Worm (Caenorhabditis elegans) whole organism, late embryonic: ENCODE data around the gene col-3.

Experiments
- K09A11.1 ChIP-seq: sonication (generic microtip); optimal IDR thresholded peaks from 2 replicates; lab custom pipeline; 2017; ENCODE audit warnings: antibody characterized with exemption, mild to moderate bottlenecking, missing genetic modification characterization, missing compliant biosample characterization; ENCODE audit not compliant: insufficient read depth
- T23F11.4 ChIP-seq: fragments of 200-800 bp; sonication (Bioruptor generic); optimal IDR thresholded peaks from 2 replicates; lab custom pipeline; 2018; ENCODE audit warnings: mild to moderate bottlenecking, missing genetic modification characterization, missing compliant biosample characterization
- ama-1 ChIP-seq: fragments of 150-350 bp; optimal IDR thresholded peaks from 2 replicates; lab custom pipeline; 2014
- ceh-14 ChIP-seq: sonication (generic microtip); optimal IDR thresholded peaks from 2 replicates; lab custom pipeline; 2016; ENCODE audit warnings: missing genotype, missing genetic modification characterization, missing compliant biosample characterization
- ceh-19 ChIP-seq: fragments of 200-800 bp; sonication (Bioruptor generic); optimal IDR thresholded peaks from 2 replicates; lab custom pipeline; 2018; ENCODE audit warnings: mild to moderate bottlenecking, missing genetic modification characterization, missing compliant biosample characterization
- ceh-24 ChIP-seq: sonication (generic microtip); optimal IDR thresholded peaks from 2 replicates; lab custom pipeline; 2016; ENCODE audit warnings: mild to moderate bottlenecking, missing genetic modification characterization, missing compliant biosample characterization
- ceh-34 ChIP-seq: sonication (generic microtip); optimal IDR thresholded peaks from 2 replicates; lab custom pipeline; 2016; ENCODE audit warnings: mild to moderate bottlenecking, missing genetic modification characterization, missing compliant biosample characterization
- dve-1 ChIP-seq: sonication (generic microtip); optimal IDR thresholded peaks from 2 replicates; lab custom pipeline; 2017; ENCODE audit warnings: antibody characterized with exemption, mild to moderate bottlenecking, missing genetic modification characterization, missing compliant biosample characterization
- elt-2 ChIP-seq: sonication (generic microtip); optimal IDR thresholded peaks from 2 replicates; lab custom pipeline; 2016; ENCODE audit warnings: missing genetic modification reagents, missing genetic modification characterization, missing compliant biosample characterization
- mec-3 ChIP-seq: sonication (generic microtip); optimal IDR thresholded peaks from 2 replicates; lab custom pipeline; 2016; ENCODE audit warnings: borderline replicate concordance, missing genetic modification characterization, missing compliant biosample characterization
- pha-2 ChIP-seq: sonication (generic microtip); optimal IDR thresholded peaks from 2 replicates; lab custom pipeline; 2017; ENCODE audit warnings: mild to moderate bottlenecking, missing genetic modification characterization, missing compliant biosample characterization
- pha-4 ChIP-seq: fragments of 150-350 bp; optimal IDR thresholded peaks from 2 replicates; lab custom pipeline; 2018; ENCODE audit warnings: missing biosample characterization, missing genetic modification reagents, missing genetic modification characterization
- sox-4 ChIP-seq: sonication (generic microtip); optimal IDR thresholded peaks from 2 replicates; lab custom pipeline; 2017; ENCODE audit warnings: mild to moderate bottlenecking, missing genetic modification characterization, inconsistent platforms, missing compliant biosample characterization

- TF ChIP-seq mec-3 (no peak), K09A11.1 (tag; lab: Kevin White, UChicago) (no peak), elt-2 (tag; lab: Kevin White, UChicago) (no peak), ceh-24 (tag; lab: Kevin White, UChicago) (no peak), T23F11.4 (GFP tag; lab: Kevin White, UChicago) (no peak), ama-1 (lab: Kevin White, UChicago) (no peak), ceh-19 (GFP tag; lab: Kevin White, UChicago) (no peak), ceh-14 (no peak), ceh-34 (tag; lab: Kevin White, UChicago) (no peak), pha-4 (no peak), pha-2 (tag; lab: Kevin White, UChicago) (no peak), sox-4 (no peak), dve-1 (tag; lab: Kevin White, UChicago) (no peak)
These were observed 34.4 kb upstream of the col-3 start, which contains the start of gene sru-35 for ce11 chrIV:8790144-8790543.
